Worm (Caenorhabditis elegans): Measurements from ENCODE around the gene fli-1.

DNA sequence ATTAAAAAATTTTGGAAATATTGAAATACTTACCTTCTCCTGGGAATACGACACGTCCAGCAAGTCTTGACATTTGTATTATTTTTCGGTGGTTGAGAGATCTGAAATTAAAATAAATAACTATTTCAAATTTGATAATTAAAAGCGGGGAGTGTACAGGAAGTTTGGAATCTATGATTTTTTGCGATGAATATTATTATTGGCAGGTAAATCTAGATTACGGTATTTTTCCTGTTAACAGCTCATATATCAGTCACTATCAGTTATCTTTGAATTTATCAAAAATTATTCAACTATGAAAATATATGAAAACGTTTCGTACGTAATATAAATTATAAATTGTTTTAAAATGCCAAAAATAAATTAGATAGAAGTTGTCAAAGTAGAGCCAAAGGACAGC lies 32.5 kb upstream of the fli-1 start, which contains the start of gene B0303.14:
- no peak for TF ChIP-seq hlh-12 (tag; optimal IDR thresholded peaks at IDR 0.05)
- TF ChIP-seq madf-8 (GFP tag; conservative IDR thresholded peaks at IDR 0.05): no peak
- no peak for TF ChIP-seq chd-7 (tag; optimal IDR thresholded peaks at IDR 0.05)
- TF ChIP-seq hsf-1 (GFP tag; IDR thresholded peaks at IDR 0.05): no peak
- no peak for TF ChIP-seq let-526 (GFP tag; IDR thresholded peaks at IDR 0.05)
- TF ChIP-seq ekl-4 (GFP tag; IDR thresholded peaks at IDR 0.05): no peak
- TF ChIP-seq ceh-40 (GFP tag; IDR thresholded peaks at IDR 0.05): no peak
- TF ChIP-seq nhr-90 (tag; optimal IDR thresholded peaks at IDR 0.05): no peak
- no peak for TF ChIP-seq ama-1 (optimal IDR thresholded peaks at IDR 0.05)
- no peak for TF ChIP-seq ama-1 (GFP tag; optimal IDR thresholded peaks at IDR 0.05)

Data from whole organism, young adult.